Worm (Caenorhabditis elegans): ENCODE measurements around the gene C33E10.8.

The C33E10.8 gene

ce11 chrX:17294728-17295127 lies at the start of gene C33E10.8:
Gene C33E10.8, minus strand, starts transcription at chrX:17294828.
- no peak for TF ChIP-seq F49E8.2 (tag; optimal IDR thresholded peaks at IDR 0.05; ENCODE audit: borderline replicate concordance)
- TF ChIP-seq saeg-2 (GFP tag; IDR thresholded peaks at IDR 0.05), result no peak
- no peak for TF ChIP-seq fos-1 (tag; optimal IDR thresholded peaks at IDR 0.05)
- no peak for TF ChIP-seq nhr-25 (tag; optimal IDR thresholded peaks at IDR 0.05; ENCODE audit: borderline replicate concordance, insufficient read depth)
- TF ChIP-seq daf-12 (tag; optimal IDR thresholded peaks at IDR 0.05), result no peak
- no peak for TF ChIP-seq tra-1 (GFP tag; IDR thresholded peaks at IDR 0.05)
- no peak for TF ChIP-seq T20F7.1 (GFP tag; optimal IDR thresholded peaks at IDR 0.05)
- TF ChIP-seq ces-1 (GFP tag; optimal IDR thresholded peaks at IDR 0.05), result no peak
- TF ChIP-seq arid-1 (GFP tag; conservative IDR thresholded peaks at IDR 0.05), result no peak
- no peak for TF ChIP-seq ceh-62 (tag; optimal IDR thresholded peaks at IDR 0.05)
- TF ChIP-seq attf-4 (tag; optimal IDR thresholded peaks at IDR 0.05), result no peak
- TF ChIP-seq lin-1 (GFP tag; IDR thresholded peaks at IDR 0.05), result no peak
- TF ChIP-seq nhr-6 (tag; optimal IDR thresholded peaks at IDR 0.05), result no peak
- no peak for TF ChIP-seq madf-9 (GFP tag; conservative IDR thresholded peaks at IDR 0.05)

ce11 chrX:17340484-17340883 lies 45.9 kb upstream of the C33E10.8 start, which contains the start of gene C53C11.1:
Gene C53C11.1, plus strand, starts transcription at chrX:17340784.
- TF ChIP-seq lir-3 (tag; optimal IDR thresholded peaks at IDR 0.05) (no peak), F49E8.2 (tag; optimal IDR thresholded peaks at IDR 0.05; ENCODE audit: borderline replicate concordance) (no peak)

- TF ChIP-seq tra-1 (GFP tag; IDR thresholded peaks at IDR 0.05) (no peak), pha-4 (GFP tag; IDR thresholded peaks at IDR 0.05) (no peak), pha-4 (tag; optimal IDR thresholded peaks at IDR 0.05) (no peak), ceh-20 (GFP tag; IDR thresholded peaks at IDR 0.05) (no peak), Y75B8A.6 (GFP tag; IDR thresholded peaks at IDR 0.05) (no peak), snpc-1.2 (GFP tag; IDR thresholded peaks at IDR 0.05) (no peak), ceh-32 (tag; optimal IDR thresholded peaks at IDR 0.05; ENCODE audit: poor library complexity) (no peak), cey-2 (tag; optimal IDR thresholded peaks at IDR 0.05; ENCODE audit: borderline replicate concordance, insufficient read depth) (no peak), nhr-28 (tag; optimal IDR thresholded peaks at IDR 0.05) (no peak), ztf-11 (tag; optimal IDR thresholded peaks at IDR 0.05) (no peak), egl-43 (GFP tag; IDR thresholded peaks at IDR 0.05) (no peak), nhr-48 (tag; optimal IDR thresholded peaks at IDR 0.05) (no peak), ceh-28 (tag; optimal IDR thresholded peaks at IDR 0.05) (no peak), lin-29 (GFP tag; IDR thresholded peaks at IDR 0.05) (no peak), madf-5 (GFP tag; IDR thresholded peaks at IDR 0.05) (no peak), daf-16 (GFP tag; optimal IDR thresholded peaks at IDR 0.05) (no peak), daf-16 (tag; optimal IDR thresholded peaks at IDR 0.05) (no peak), nhr-111 (GFP tag; optimal IDR thresholded peaks at IDR 0.05) (no peak)
These were observed 44.3 kb upstream of the C33E10.8 start for ce11 chrX:17338944-17339343.

- TF ChIP-seq ceh-32 (tag; optimal IDR thresholded peaks at IDR 0.05; ENCODE audit: poor library complexity) (no peak), Y48G9A.11 (GFP tag; IDR thresholded peaks at IDR 0.05) (no peak), dmd-9 (GFP tag; IDR thresholded peaks at IDR 0.05) (no peak), lin-1 (GFP tag; IDR thresholded peaks at IDR 0.05) (no peak), madf-9 (GFP tag; conservative IDR thresholded peaks at IDR 0.05) (no peak), egl-43 (GFP tag; IDR thresholded peaks at IDR 0.05) (no peak), ztf-7 (tag; optimal IDR thresholded peaks at IDR 0.05) (no peak), set-16 (GFP tag; IDR thresholded peaks at IDR 0.05) (no peak), nhr-11 (tag; optimal IDR thresholded peaks at IDR 0.05) (no peak), dve-1 (tag; optimal IDR thresholded peaks at IDR 0.05; ENCODE audit: insufficient read depth) (peak; percentile 23), F49E8.2 (tag; optimal IDR thresholded peaks at IDR 0.05; ENCODE audit: borderline replicate concordance) (no peak), daf-16 (GFP tag; optimal IDR thresholded peaks at IDR 0.05) (no peak), daf-16 (tag; optimal IDR thresholded peaks at IDR 0.05) (peak; percentile 79), vab-7 (GFP tag; IDR thresholded peaks at IDR 0.05) (no peak), zip-11 (GFP tag; IDR thresholded peaks at IDR 0.05) (no peak), F10B5.3 (tag; optimal IDR thresholded peaks at IDR 0.05) (no peak), mxl-2 (GFP tag; conservative IDR thresholded peaks at IDR 0.05) (no peak), hlh-11 (tag; optimal IDR thresholded peaks at IDR 0.05) (no peak), F37D6.2 (tag; optimal IDR thresholded peaks at IDR 0.05) (no peak), unc-39 (tag; optimal IDR thresholded peaks at IDR 0.05) (no peak), nhr-28 (tag; optimal IDR thresholded peaks at IDR 0.05) (peak; percentile 24), pqm-1 (tag; optimal IDR thresholded peaks at IDR 0.05) (peak; percentile 69), ctbp-1 (GFP tag; IDR thresholded peaks at IDR 0.05) (no peak)
These were observed 41.7 kb upstream of the C33E10.8 start, which contains the start of gene C53C11.2 for ce11 chrX:17336354-17336753. Gene C53C11.2, plus strand, starts transcription at chrX:17336637.

Measured in whole organism, L4 larva.